Fruit fly (Drosophila melanogaster): ENCODE results near the gene CG14230.

DNA sequence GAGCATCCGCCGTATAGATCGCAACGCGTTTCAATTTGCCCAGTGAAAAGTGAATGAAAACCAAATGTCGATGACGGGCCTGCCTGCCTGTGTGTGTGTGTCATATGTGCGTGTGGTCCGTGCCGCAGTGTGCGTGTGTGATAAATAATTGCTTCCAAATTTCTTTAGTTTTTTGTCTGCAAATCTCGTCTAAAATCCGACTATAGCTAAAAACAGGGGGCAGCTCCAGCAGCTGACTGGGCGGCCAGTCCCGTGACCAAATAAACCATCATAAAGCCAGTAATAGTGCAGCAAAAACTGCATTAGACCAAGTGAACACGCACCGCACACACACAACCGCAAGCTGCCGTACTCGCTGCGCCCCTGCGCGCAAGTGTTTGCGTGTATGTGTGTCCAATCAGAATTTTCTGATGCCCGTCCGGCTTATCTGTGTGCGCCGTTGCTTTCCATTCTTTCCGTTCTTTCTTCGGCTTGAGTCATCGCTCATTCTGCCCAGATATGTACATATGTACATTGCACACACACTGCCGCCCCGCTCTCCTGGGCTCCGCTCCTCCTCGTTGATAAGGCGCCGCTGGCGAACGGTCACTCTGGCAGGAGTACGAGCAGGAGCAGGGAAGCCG, 6.6 kb upstream of the CG14230 start:
- TF ChIP-seq dmrt93B (GFP tag; optimal IDR thresholded peaks at IDR 0.05) (no peak), Abd-B (GFP tag; optimal IDR thresholded peaks at IDR 0.05) (peak; percentile 50), GATAd (GFP tag; optimal IDR thresholded peaks at IDR 0.05) (no peak), Rel (GFP tag; optimal IDR thresholded peaks at IDR 0.05) (no peak), Rel (tag; optimal IDR thresholded peaks at IDR 0.05) (peak; percentile 9)

Measured in whole organism, wandering third instar larva.